Worm (Caenorhabditis elegans) whole organism, L1 larva: Measurements from ENCODE around the gene T03E6.8.

ENCODE experiments used
- C16A3.4 ChIP-seq: fragments of 150-350 bp; optimal IDR thresholded peaks from 2 replicates; lab custom pipeline; 2014; ENCODE audit warnings: missing biosample characterization, missing genetic modification characterization
- C34B4.2 ChIP-seq: sonication (generic microtip); optimal IDR thresholded peaks from 2 replicates; lab custom pipeline; 2017; ENCODE audit warnings: mild to moderate bottlenecking, missing genetic modification characterization, missing compliant biosample characterization
- F16B12.6 ChIP-seq: fragments of 150-350 bp; optimal IDR thresholded peaks from 2 replicates; lab custom pipeline; 2014; ENCODE audit warnings: missing biosample characterization, missing genetic modification characterization
- Y116A8C.19 ChIP-seq: sonication (generic microtip); optimal IDR thresholded peaks from 2 replicates; lab custom pipeline; 2016; ENCODE audit warnings: missing compliant biosample characterization, missing genetic modification characterization, borderline replicate concordance
- aha-1 ChIP-seq: fragments of 150-350 bp; optimal IDR thresholded peaks from 2 replicates; lab custom pipeline; 2014; ENCODE audit warnings: missing biosample characterization, missing genetic modification characterization
- aly-2 ChIP-seq: fragments of 150-350 bp; optimal IDR thresholded peaks from 2 replicates; lab custom pipeline; 2014; ENCODE audit warnings: missing biosample characterization, missing genetic modification characterization
- dsc-1 ChIP-seq: sonication (generic microtip); optimal IDR thresholded peaks from 2 replicates; lab custom pipeline; 2016; ENCODE audit warnings: mild to moderate bottlenecking, missing genetic modification characterization, missing compliant biosample characterization
- efl-1 ChIP-seq, 4 experiments: fragments of 150-350 bp; optimal IDR thresholded peaks in 3 of 4; peaks in 1 of 4; 1 replicate in 1 of 4; 2 replicates in 3 of 4; lab custom pipeline; 2014; ENCODE audit warnings: missing biosample characterization in 2 of 4, missing genetic modification characterization in 2 of 4, missing genetic modification reagents in 2 of 4
- efl-3 ChIP-seq: fragments of 200-800 bp; sonication (Bioruptor generic); optimal IDR thresholded peaks from 2 replicates; lab custom pipeline; 2018; ENCODE audit warnings: mild to moderate bottlenecking, missing genetic modification characterization, missing compliant biosample characterization
- elt-2 ChIP-seq: sonication (generic microtip); optimal IDR thresholded peaks from 2 replicates; lab custom pipeline; 2016; ENCODE audit warnings: missing genetic modification characterization, mild to moderate bottlenecking, inconsistent platforms, missing compliant biosample characterization, missing genetic modification reagents
- fkh-4 ChIP-seq: sonication (generic microtip); optimal IDR thresholded peaks from 2 replicates; lab custom pipeline; 2016; ENCODE audit warnings: missing compliant biosample characterization, missing genetic modification characterization, borderline replicate concordance
- hlh-4 ChIP-seq: sonication (generic microtip); optimal IDR thresholded peaks from 2 replicates; lab custom pipeline; 2016; ENCODE audit warnings: mild to moderate bottlenecking, missing genetic modification characterization, missing compliant biosample characterization
- hpl-2 ChIP-seq: fragments of 150-350 bp; optimal IDR thresholded peaks from 2 replicates; lab custom pipeline; 2014; ENCODE audit warnings: missing biosample characterization, missing genetic modification reagents, missing genetic modification characterization
- lin-13 ChIP-seq: fragments of 150-350 bp; optimal IDR thresholded peaks from 2 replicates; lab custom pipeline; 2014; ENCODE audit warnings: missing biosample characterization, missing genetic modification reagents, missing genetic modification characterization
- lin-35 ChIP-seq, 2 experiments: fragments of 150-350 bp; optimal IDR thresholded peaks; 2 replicates each; lab custom pipeline; 2014; ENCODE audit warnings: missing biosample characterization in 2 of 2, missing genetic modification characterization in 2 of 2, missing genetic modification reagents in 2 of 2
- lsy-2 ChIP-seq, 2 experiments: fragments of 150-350 bp; optimal IDR thresholded peaks; 2 replicates each; lab custom pipeline; 2014; ENCODE audit warnings: missing biosample characterization in 2 of 2, missing genetic modification characterization in 2 of 2
- mab-9 ChIP-seq: fragments of 200-800 bp; sonication (Bioruptor generic); IDR thresholded peaks from 2 replicates; pipeline ENCODE4 v1.3.6; 2022; ENCODE audit warnings: missing genetic modification reagents, missing genetic modification characterization, missing compliant biosample characterization
- mdl-1 ChIP-seq, 2 experiments: fragments of 150-350 bp; optimal IDR thresholded peaks; 2 replicates each; lab custom pipeline; 2014 to 2017; ENCODE audit warnings: missing biosample characterization in 2 of 2, missing genetic modification characterization in 2 of 2, inconsistent platforms in 1 of 2
- mef-2 ChIP-seq: fragments of 150-350 bp; optimal IDR thresholded peaks from 2 replicates; lab custom pipeline; 2014; ENCODE audit warnings: missing biosample characterization, missing genetic modification characterization
- mep-1 ChIP-seq: fragments of 150-350 bp; optimal IDR thresholded peaks from 2 replicates; lab custom pipeline; 2014; ENCODE audit warnings: missing biosample characterization, missing genetic modification characterization
- nhr-77 ChIP-seq: fragments of 150-350 bp; optimal IDR thresholded peaks from 2 replicates; lab custom pipeline; 2014; ENCODE audit warnings: missing biosample characterization, missing genetic modification characterization
- nhr-90 ChIP-seq: sonication (generic microtip); optimal IDR thresholded peaks from 2 replicates; lab custom pipeline; 2016; ENCODE audit warnings: mild to moderate bottlenecking, missing genetic modification characterization, missing compliant biosample characterization; ENCODE audit not compliant: poor library complexity
- pqm-1 ChIP-seq: sonication (generic microtip); optimal IDR thresholded peaks from 3 replicates; lab custom pipeline; 2017; ENCODE audit warnings: missing biosample characterization, missing genetic modification characterization
- skn-1 ChIP-seq: fragments of 150-350 bp; optimal IDR thresholded peaks from 2 replicates; lab custom pipeline; 2014; ENCODE audit warnings: missing biosample characterization, missing genetic modification characterization
- snpc-4 ChIP-seq: fragments of 150-350 bp; optimal IDR thresholded peaks from 2 replicates; lab custom pipeline; 2014; ENCODE audit warnings: missing biosample characterization, missing genetic modification characterization
- sox-4 ChIP-seq: sonication (generic microtip); optimal IDR thresholded peaks from 2 replicates; lab custom pipeline; 2016; ENCODE audit warnings: missing genetic modification characterization, missing compliant biosample characterization
- sptf-1 ChIP-seq: fragments of 150-350 bp; optimal IDR thresholded peaks from 2 replicates; lab custom pipeline; 2014; ENCODE audit warnings: missing biosample characterization, missing genetic modification characterization
- swsn-7 ChIP-seq: sonication (generic microtip); optimal IDR thresholded peaks from 2 replicates; lab custom pipeline; 2016; ENCODE audit warnings: missing genetic modification characterization, missing compliant biosample characterization
- tbx-2 ChIP-seq: sonication (generic microtip); optimal IDR thresholded peaks from 2 replicates; lab custom pipeline; 2016; ENCODE audit warnings: missing genetic modification characterization, missing compliant biosample characterization
- tlp-1 ChIP-seq: fragments of 150-350 bp; optimal IDR thresholded peaks from 2 replicates; lab custom pipeline; 2014; ENCODE audit warnings: missing biosample characterization, missing genetic modification characterization
- unc-130 ChIP-seq: fragments of 150-350 bp; optimal IDR thresholded peaks from 2 replicates; lab custom pipeline; 2017; ENCODE audit warnings: missing biosample characterization, missing genetic modification characterization, inconsistent platforms
- unc-30 ChIP-seq: sonication (generic microtip); optimal IDR thresholded peaks from 2 replicates; lab custom pipeline; 2017; ENCODE audit warnings: missing biosample characterization, missing genetic modification characterization
- vab-15 ChIP-seq: sonication (generic microtip); optimal IDR thresholded peaks from 2 replicates; lab custom pipeline; 2017; ENCODE audit warnings: missing genotype, mild to moderate bottlenecking, missing genetic modification characterization, missing compliant biosample characterization
- xbp-1 ChIP-seq: sonication (generic microtip); optimal IDR thresholded peaks from 2 replicates; lab custom pipeline; 2016; ENCODE audit warnings: missing genetic modification characterization, missing compliant biosample characterization
- zag-1 ChIP-seq: fragments of 150-350 bp; optimal IDR thresholded peaks from 2 replicates; lab custom pipeline; 2014; ENCODE audit warnings: missing biosample characterization, missing genetic modification characterization
- ztf-11 ChIP-seq, 2 experiments: sonication (generic microtip); optimal IDR thresholded peaks; 2 replicates each; lab custom pipeline; 2016 to 2017; ENCODE audit warnings: missing genetic modification characterization in 2 of 2, missing biosample characterization in 1 of 2, missing compliant biosample characterization in 1 of 2
- ztf-4 ChIP-seq: fragments of 150-350 bp; optimal IDR thresholded peaks from 2 replicates; lab custom pipeline; 2014; ENCODE audit warnings: missing biosample characterization, missing genetic modification characterization

The T03E6.8 gene

DNA sequence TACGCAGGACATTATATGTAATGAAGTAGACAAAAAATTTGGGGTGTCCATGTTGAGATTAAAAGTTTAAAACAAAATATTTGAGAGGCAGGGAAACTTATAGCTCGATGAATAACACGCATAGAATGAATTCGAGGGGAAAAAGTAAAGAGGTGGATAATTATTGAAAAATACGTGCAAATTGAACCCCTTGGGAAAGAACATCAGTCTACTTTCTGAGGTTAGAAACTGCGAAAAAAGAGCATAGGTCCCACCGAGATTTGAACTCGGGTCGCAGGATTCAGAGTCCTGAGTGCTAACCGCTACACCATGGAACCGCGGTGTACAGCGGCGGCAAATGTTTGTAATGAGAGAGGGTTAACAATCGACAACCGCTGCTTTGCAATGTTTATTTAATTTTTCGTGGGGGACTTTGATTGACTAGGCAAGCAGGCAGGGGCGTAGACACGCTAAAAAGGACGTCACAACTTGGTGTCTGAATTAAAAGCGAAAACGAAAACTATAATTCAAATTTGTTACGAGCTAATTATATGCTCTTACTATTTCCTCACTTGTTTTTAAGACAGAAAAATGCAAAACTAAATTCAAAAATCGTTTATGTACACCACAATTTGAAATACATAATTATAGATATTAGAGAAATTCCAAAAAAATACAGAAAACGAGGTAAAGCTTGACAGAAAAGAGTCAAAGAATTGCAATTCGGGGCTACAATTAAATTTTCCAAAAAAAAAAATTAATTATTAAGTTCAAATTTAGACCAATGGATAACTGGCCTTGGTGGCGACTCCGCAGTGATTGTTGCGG lies 10.8 kb downstream of the T03E6.8 start, which contains the start of gene srh-269 (continued):
- TF ChIP-seq nhr-90 (tag; lab: Kevin White, UChicago) = peak; percentile 62
- TF ChIP-seq lin-35 (GFP tag; optimal IDR thresholded peaks at IDR 0.05; lab: Kevin White, UChicago) = peak; percentile 12 to 71
- no peak for TF ChIP-seq vab-15 (tag; lab: Kevin White, UChicago)
- no peak for TF ChIP-seq ztf-11 (tag; optimal IDR thresholded peaks at IDR 0.05; lab: Kevin White, UChicago)
- peak; percentile 28 for TF ChIP-seq lin-13 (GFP tag; lab: Kevin White, UChicago)
- TF ChIP-seq xbp-1 (tag; lab: Kevin White, UChicago) = peak; percentile 31
- TF ChIP-seq unc-30 (tag; lab: Kevin White, UChicago) = no peak
- TF ChIP-seq swsn-7 (tag; lab: Kevin White, UChicago) = peak; percentile 50
- no peak for TF ChIP-seq pqm-1 (tag; lab: Kevin White, UChicago)
- TF ChIP-seq dsc-1 (tag; lab: Kevin White, UChicago) = peak; percentile 69
- no peak for TF ChIP-seq Y116A8C.19 (tag; lab: Kevin White, UChicago)
- TF ChIP-seq C16A3.4 (tag; lab: Kevin White, UChicago) = peak; percentile 56

DNA sequence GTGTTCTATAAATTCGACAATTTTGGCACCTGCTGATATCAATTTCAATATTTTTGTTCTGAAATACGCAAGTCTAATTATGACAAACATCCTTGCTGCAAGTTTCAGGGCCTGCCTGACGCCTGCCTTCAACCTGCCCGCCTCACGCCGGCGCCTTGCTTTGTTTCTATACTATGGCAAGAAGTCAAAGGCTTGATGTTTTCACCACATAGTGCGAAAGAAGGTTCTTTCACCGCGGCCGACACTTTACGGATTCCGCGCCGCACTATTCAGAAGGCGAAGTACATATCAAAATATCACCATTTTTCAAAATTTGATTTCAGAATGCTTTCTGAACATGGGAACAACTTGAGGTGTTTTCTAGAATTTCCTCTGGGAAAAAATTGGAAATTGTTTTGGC lies 13.5 kb downstream of the T03E6.8 start:
- no peak for TF ChIP-seq lsy-2 (tag; optimal IDR thresholded peaks at IDR 0.05; lab: Kevin White, UChicago)
- TF ChIP-seq snpc-4 = peak; percentile 6
- TF ChIP-seq aha-1 (tag; lab: Kevin White, UChicago) = no peak
- no peak for TF ChIP-seq hpl-2 (GFP tag; lab: Kevin White, UChicago)
- no peak for TF ChIP-seq swsn-7 (tag; lab: Kevin White, UChicago)
- TF ChIP-seq C34B4.2 (tag; lab: Kevin White, UChicago) = no peak
- no peak for TF ChIP-seq lin-35 (GFP tag; optimal IDR thresholded peaks at IDR 0.05; lab: Kevin White, UChicago)
- no peak for TF ChIP-seq mep-1 (tag; lab: Kevin White, UChicago)
- no peak for TF ChIP-seq efl-1 (optimal IDR thresholded peaks at IDR 0.05; lab: Kevin White, UChicago)
- TF ChIP-seq efl-1 (GFP tag; optimal IDR thresholded peaks at IDR 0.05 in 1 of 2; lab: Kevin White, UChicago) = peak in 1 of 2 experiments; percentile 58

DNA sequence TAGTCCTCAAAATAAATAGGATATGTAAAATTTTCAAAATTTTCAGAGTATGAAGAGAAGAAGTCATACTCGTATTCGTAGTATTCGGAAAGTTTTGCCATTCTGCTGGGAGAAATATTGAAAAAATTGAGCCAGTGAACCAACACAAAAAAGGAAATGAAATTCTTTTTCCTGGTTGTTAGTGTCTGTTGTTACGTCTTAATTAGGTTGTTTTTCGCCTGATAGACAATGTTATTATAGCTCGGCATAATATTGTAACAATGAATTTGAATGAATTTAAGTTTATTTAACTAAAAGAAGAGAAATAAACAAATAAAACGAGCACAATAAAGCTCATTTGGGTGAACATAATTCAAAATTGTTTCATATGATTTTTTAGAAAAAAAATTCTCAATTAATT lies 14.6 kb downstream of the T03E6.8 start, which contains the start of gene srw-73:
srw-73 (minus strand) TSS at position 101 of the 400 bp plus-strand sequence.
- no peak for TF ChIP-seq Y116A8C.19 (tag; lab: Kevin White, UChicago)
- TF ChIP-seq zag-1 = no peak
- TF ChIP-seq, all 84 proteins: peak for 0

DNA sequence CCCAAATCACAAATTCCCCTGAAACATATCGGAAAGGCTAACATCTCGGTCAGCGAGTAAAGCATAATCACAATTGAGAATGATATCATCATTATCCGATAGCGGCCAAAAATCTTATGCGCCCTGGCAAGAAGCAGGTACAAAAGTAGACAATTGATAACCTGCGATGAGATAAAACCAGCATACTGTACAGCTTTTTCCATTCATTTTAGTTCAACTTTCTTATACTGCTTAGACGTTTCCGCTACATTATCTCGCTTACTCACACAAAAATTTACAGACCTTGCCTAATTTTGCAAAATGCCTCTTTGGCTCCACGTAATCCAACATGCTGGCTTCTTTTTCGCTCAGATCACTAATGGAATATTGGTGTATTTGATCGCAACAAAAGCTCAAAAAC lies 20.0 kb downstream of the T03E6.8 start, which contains the start of gene str-150:
str-150 (plus strand) TSS at position 301 of the 400 bp plus-strand sequence.
- TF ChIP-seq Y116A8C.19 (tag; lab: Kevin White, UChicago) (no peak), sptf-1 (no peak), F16B12.6 (no peak), C34B4.2 (tag; lab: Kevin White, UChicago) (no peak), tlp-1 (tag; lab: Kevin White, UChicago) (no peak), hlh-4 (tag; lab: Kevin White, UChicago) (no peak), fkh-4 (tag; lab: Kevin White, UChicago) (no peak), unc-130 (tag; lab: Kevin White, UChicago) (no peak), elt-2 (no peak), skn-1 (tag; lab: Kevin White, UChicago) (no peak), nhr-77 (no peak), mef-2 (tag; lab: Kevin White, UChicago) (no peak), hpl-2 (GFP tag; lab: Kevin White, UChicago) (no peak), efl-3 (GFP tag; lab: Kevin White, UChicago) (no peak), sox-4 (no peak), aly-2 (no peak), mdl-1 (tag; optimal IDR thresholded peaks at IDR 0.05; lab: Kevin White, UChicago) (no peak), mab-9 (GFP tag; lab: Robert Waterston, UW) (no peak), ztf-4 (tag; lab: Kevin White, UChicago) (no peak), tbx-2 (tag; lab: Kevin White, UChicago) (no peak)
- TF ChIP-seq, all 84 proteins: peak for 0
